Fruit fly (Drosophila melanogaster) S2 (cell line): ENCODE measurements around the gene Sur-8.

Experiments
- CG8478 ChIP-seq: fragments of >200 bp; optimal IDR thresholded peaks from 2 replicates; lab custom pipeline; 2018
- CTCF ChIP-seq, 2 experiments: fragments of >200 bp; optimal IDR thresholded peaks; 2 replicates each; lab custom pipeline; 2018

DNA sequence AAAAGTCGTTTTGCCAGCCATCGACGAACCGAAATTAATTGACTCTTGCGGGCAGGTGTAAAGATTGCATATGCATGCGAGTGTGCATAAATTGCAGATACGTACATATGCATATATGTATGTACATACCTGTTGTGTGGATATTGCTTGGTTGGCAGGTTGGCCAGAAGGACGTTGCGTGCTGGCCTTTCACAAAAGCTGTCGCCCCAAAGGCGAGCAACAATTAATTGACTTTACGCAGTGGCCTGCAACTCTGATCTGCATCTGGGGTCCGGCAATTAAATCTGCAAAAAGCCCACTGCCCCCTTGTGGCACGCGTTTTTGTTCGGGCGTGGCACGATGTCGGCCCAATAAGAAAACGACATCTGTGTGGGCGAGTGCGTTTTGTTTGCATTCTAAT is 30.8 kb upstream of the Sur-8 start:
- TF ChIP-seq CTCF (optimal IDR thresholded peaks at IDR 0.05; lab: Kevin White, UChicago), result no peak
- TF ChIP-seq CG8478, result no peak
